Worm (Caenorhabditis elegans) whole organism, mixed stage, embryonic: Measurements from ENCODE around the gene B0280.17.

Experiments
- blmp-1 ChIP-seq: fragments of 150-350 bp; optimal IDR thresholded peaks from 2 replicates; lab custom pipeline; 2014; ENCODE audit warnings: missing biosample characterization, missing genetic modification characterization
- ces-1 ChIP-seq: fragments of 150-350 bp; optimal IDR thresholded peaks from 2 replicates; lab custom pipeline; 2014; ENCODE audit warnings: missing biosample characterization, missing genetic modification reagents, missing genetic modification characterization
- cnd-1 ChIP-seq: fragments of 200-800 bp; sonication (Bioruptor generic); optimal IDR thresholded peaks from 2 replicates; lab custom pipeline; 2018; ENCODE audit warnings: mild to moderate bottlenecking, missing genetic modification characterization, missing compliant biosample characterization
- elt-1 ChIP-seq: sonication (generic microtip); optimal IDR thresholded peaks from 2 replicates; lab custom pipeline; 2017; ENCODE audit warnings: missing genetic modification characterization, mild to moderate bottlenecking, missing compliant biosample characterization, antibody characterized with exemption, moderate library complexity, borderline replicate concordance; ENCODE audit not compliant: insufficient read depth
- elt-3 ChIP-seq: fragments of 150-350 bp; optimal IDR thresholded peaks from 2 replicates; lab custom pipeline; 2014; ENCODE audit warnings: missing biosample characterization, missing genetic modification characterization
- lsy-2 ChIP-seq: fragments of 150-350 bp; optimal IDR thresholded peaks from 2 replicates; lab custom pipeline; 2014; ENCODE audit warnings: missing biosample characterization, missing genetic modification characterization
- nhr-12 ChIP-seq: fragments of 150-350 bp; optimal IDR thresholded peaks from 2 replicates; lab custom pipeline; 2014; ENCODE audit warnings: missing biosample characterization, missing genetic modification characterization
- nhr-237 ChIP-seq: fragments of 150-350 bp; optimal IDR thresholded peaks from 2 replicates; lab custom pipeline; 2014; ENCODE audit warnings: missing biosample characterization, missing genetic modification characterization
- pha-4 ChIP-seq: fragments of 150-350 bp; optimal IDR thresholded peaks from 2 replicates; lab custom pipeline; 2018; ENCODE audit warnings: missing biosample characterization, missing genetic modification reagents, missing genetic modification characterization
- snpc-4 ChIP-seq: fragments of 150-350 bp; optimal IDR thresholded peaks from 2 replicates; lab custom pipeline; 2014; ENCODE audit warnings: missing biosample characterization, missing genetic modification characterization
- unc-120 ChIP-seq: sonication (generic microtip); optimal IDR thresholded peaks from 2 replicates; lab custom pipeline; 2017; ENCODE audit warnings: missing genetic modification characterization, missing compliant biosample characterization; ENCODE audit not compliant: poor library complexity, severe bottlenecking
- unc-39 ChIP-seq: fragments of 150-350 bp; optimal IDR thresholded peaks from 2 replicates; lab custom pipeline; 2014; ENCODE audit warnings: missing biosample characterization, missing genetic modification characterization
- unc-62 ChIP-seq: fragments of 150-350 bp; optimal IDR thresholded peaks from 2 replicates; lab custom pipeline; 2014; ENCODE audit warnings: missing biosample characterization, missing genetic modification reagents, missing genetic modification characterization
- ztf-11 ChIP-seq: fragments of 150-350 bp; optimal IDR thresholded peaks from 2 replicates; lab custom pipeline; 2014; ENCODE audit warnings: missing biosample characterization, missing genetic modification characterization

ce11 chrIII:7112285-7112684, 23.6 kb downstream of the B0280.17 start:
- TF ChIP-seq ces-1 (GFP tag; lab: Kevin White, UChicago) (no peak), nhr-12 (tag; lab: Kevin White, UChicago) (no peak), unc-39 (tag; lab: Kevin White, UChicago) (no peak), unc-120 (tag; lab: Kevin White, UChicago) (no peak), lsy-2 (no peak), unc-62 (GFP tag; lab: Kevin White, UChicago) (no peak), nhr-237 (tag; lab: Kevin White, UChicago) (no peak), ztf-11 (no peak), blmp-1 (tag; lab: Kevin White, UChicago) (no peak), snpc-4 (tag; lab: Kevin White, UChicago) (no peak), cnd-1 (tag; lab: Kevin White, UChicago) (no peak), pha-4 (tag; lab: Kevin White, UChicago) (no peak), elt-1 (tag; lab: Kevin White, UChicago) (no peak), elt-3 (tag; lab: Kevin White, UChicago) (no peak)
